Fruit fly (Drosophila melanogaster) whole organism, wandering third instar larva: ENCODE results near the gene Smox.

ENCODE experiments used
- CG9705 ChIP-seq: fragments of 200-800 bp; sonication (Bioruptor generic); optimal IDR thresholded peaks from 2 replicates; lab custom pipeline; 2018; ENCODE audit warnings: missing biosample characterization, mild to moderate bottlenecking, missing genetic modification characterization
- Hr78 ChIP-seq: fragments of >200 bp; optimal IDR thresholded peaks from 2 replicates; lab custom pipeline; 2017; ENCODE audit warnings: missing biosample characterization, missing genetic modification characterization
- Myc ChIP-seq: fragments of >200 bp; optimal IDR thresholded peaks from 2 replicates; lab custom pipeline; 2017
- Sp1 ChIP-seq: fragments of 200-800 bp; sonication (Bioruptor generic); optimal IDR thresholded peaks from 3 replicates; lab custom pipeline; 2019; ENCODE audit warnings: missing biosample characterization, mild to moderate bottlenecking, missing genetic modification characterization, moderate library complexity

The Smox gene

DNA sequence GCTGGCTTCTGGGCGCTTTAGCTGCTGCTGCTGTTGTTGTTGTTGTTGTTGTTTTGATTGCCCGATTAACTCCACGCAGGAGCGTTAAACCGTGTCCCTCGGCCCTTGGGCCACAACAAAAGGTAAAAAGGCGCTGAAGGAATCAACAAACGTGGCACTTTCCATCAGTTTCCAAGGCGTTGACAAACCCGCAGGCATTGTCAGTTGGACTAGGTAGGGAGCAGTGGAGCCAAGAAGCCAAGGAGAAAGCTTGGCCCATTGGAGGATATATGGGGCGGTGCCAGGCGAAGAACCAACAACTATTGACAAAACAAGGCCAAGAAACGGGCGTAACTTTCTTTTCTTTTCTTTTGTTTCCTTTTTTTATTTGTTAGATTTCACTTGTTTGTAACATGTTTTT lies 55.0 kb downstream of the Smox start, which contains the start of gene CG2256:
Gene CG2256, minus strand, starts transcription at position 101 of the 400 bp plus-strand sequence.
- TF ChIP-seq Sp1 (GFP tag; lab: Kevin White, UChicago) (no peak), Hr78 (GFP tag; lab: Kevin White, UChicago) (no peak), Myc (lab: Kevin White, UChicago) (no peak), CG9705 (GFP tag; lab: Kevin White, UChicago) (no peak)
